Worm (Caenorhabditis elegans) whole organism, L1 larva: Measurements from ENCODE around the gene srg-39.

Experiments
- fkh-8 ChIP-seq: sonication (generic microtip); optimal IDR thresholded peaks from 2 replicates; lab custom pipeline; 2016; ENCODE audit warnings: mild to moderate bottlenecking, missing genetic modification characterization, missing compliant biosample characterization
- grh-1 ChIP-seq: fragments of 200-800 bp; sonication (Bioruptor generic); IDR thresholded peaks from 2 replicates; pipeline ENCODE4 v1.3.6; 2022; ENCODE audit warnings: missing genetic modification reagents, missing genetic modification characterization, missing compliant biosample characterization
- hlh-17 ChIP-seq: fragments of 200-800 bp; sonication (Bioruptor generic); optimal IDR thresholded peaks from 2 replicates; lab custom pipeline; 2018; ENCODE audit warnings: missing genetic modification characterization, mild to moderate bottlenecking, missing compliant biosample characterization, moderate library complexity, borderline replicate concordance
- lin-39 ChIP-seq: fragments of 150-350 bp; optimal IDR thresholded peaks from 2 replicates; lab custom pipeline; 2014; ENCODE audit warnings: missing biosample characterization, missing genetic modification reagents, missing genetic modification characterization
- nhr-11 ChIP-seq: fragments of 150-350 bp; optimal IDR thresholded peaks from 2 replicates; lab custom pipeline; 2014; ENCODE audit warnings: missing biosample characterization, missing genetic modification characterization
- snpc-4 ChIP-seq: fragments of 150-350 bp; optimal IDR thresholded peaks from 2 replicates; lab custom pipeline; 2014; ENCODE audit warnings: missing biosample characterization, missing genetic modification characterization
- unc-130 ChIP-seq: fragments of 150-350 bp; optimal IDR thresholded peaks from 2 replicates; lab custom pipeline; 2017; ENCODE audit warnings: missing biosample characterization, missing genetic modification characterization, inconsistent platforms

ce11 chrV:11172667-11173066 is 20.4 kb upstream of the srg-39 start:
- TF ChIP-seq fkh-8 (tag; lab: Kevin White, UChicago): no peak
- no peak for TF ChIP-seq grh-1
- TF ChIP-seq snpc-4: no peak
- TF ChIP-seq lin-39 (tag; lab: Kevin White, UChicago): no peak
- TF ChIP-seq nhr-11 (tag; lab: Kevin White, UChicago): no peak
- no peak for TF ChIP-seq hlh-17 (GFP tag; lab: Kevin White, UChicago)
- TF ChIP-seq unc-130: no peak
